Worm (Caenorhabditis elegans): ENCODE data around the gene wht-4.

wht-4 gene

ce11 chrII:3241842-3242241, 36.9 kb upstream of the wht-4 start:
- TF ChIP-seq Y55F3AM.14 (GFP tag; optimal IDR thresholded peaks at IDR 0.05) (no peak), alr-1 (tag; optimal IDR thresholded peaks at IDR 0.05) (no peak), zag-1 (tag; optimal IDR thresholded peaks at IDR 0.05) (no peak), nhr-23 (tag; optimal IDR thresholded peaks at IDR 0.05) (no peak), unc-55 (GFP tag; optimal IDR thresholded peaks at IDR 0.05) (no peak), lin-39 (tag; optimal IDR thresholded peaks at IDR 0.05) (no peak), crh-2 (tag; optimal IDR thresholded peaks at IDR 0.05) (no peak), sma-9 (GFP tag; optimal IDR thresholded peaks at IDR 0.05) (no peak), sma-9 (tag; optimal IDR thresholded peaks at IDR 0.05) (no peak), mdl-1 (tag; optimal IDR thresholded peaks at IDR 0.05) (no peak), lin-11 (tag; optimal IDR thresholded peaks at IDR 0.05) (no peak), blmp-1 (tag; optimal IDR thresholded peaks at IDR 0.05; ENCODE audit: insufficient read depth) (peak; percentile 9), nhr-6 (tag; optimal IDR thresholded peaks at IDR 0.05) (no peak), nhr-21 (tag; optimal IDR thresholded peaks at IDR 0.05) (peak; percentile 68), egl-27 (tag; optimal IDR thresholded peaks at IDR 0.05) (no peak)

DNA sequence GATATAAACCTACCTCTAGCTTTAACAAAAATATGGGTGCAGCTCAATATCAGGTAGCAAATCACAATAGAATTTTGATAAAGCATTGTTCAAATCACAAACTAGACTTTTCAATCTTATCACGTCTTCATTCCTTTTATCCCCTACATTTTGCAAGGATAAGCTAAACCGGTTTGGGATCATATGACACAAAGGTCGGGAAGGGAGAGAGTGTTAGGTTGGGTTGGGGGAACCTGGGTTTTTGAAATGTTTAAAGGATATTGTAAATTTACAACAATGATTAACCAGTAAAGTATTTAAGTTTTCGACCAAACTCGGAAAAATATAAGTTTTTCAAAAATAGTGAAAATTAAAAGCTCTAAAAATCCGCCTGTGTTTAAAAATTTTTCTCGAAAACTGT, 34.7 kb upstream of the wht-4 start, which contains the start of gene C17F4.12:
Gene C17F4.12 (minus strand): TSS at position 101 of the 400 bp plus-strand sequence.
- TF ChIP-seq sem-4 (tag; optimal IDR thresholded peaks at IDR 0.05): no peak
- TF ChIP-seq nhr-11 (tag; optimal IDR thresholded peaks at IDR 0.05): no peak
- TF ChIP-seq nhr-25 (tag; optimal IDR thresholded peaks at IDR 0.05): no peak
- no peak for TF ChIP-seq unc-62 (GFP tag; optimal IDR thresholded peaks at IDR 0.05)
- no peak for TF ChIP-seq peb-1 (tag; optimal IDR thresholded peaks at IDR 0.05)
- no peak for TF ChIP-seq nhr-21 (tag; optimal IDR thresholded peaks at IDR 0.05)
- no peak for TF ChIP-seq ceh-82 (tag; optimal IDR thresholded peaks at IDR 0.05)
- no peak for TF ChIP-seq ama-1 (optimal IDR thresholded peaks at IDR 0.05)
- no peak for TF ChIP-seq mdl-1 (tag; optimal IDR thresholded peaks at IDR 0.05)
- TF ChIP-seq nhr-23 (tag; optimal IDR thresholded peaks at IDR 0.05): no peak
- no peak for TF ChIP-seq fos-1 (tag; optimal IDR thresholded peaks at IDR 0.05)
- TF ChIP-seq elt-1 (tag; optimal IDR thresholded peaks at IDR 0.05): no peak
- TF ChIP-seq lin-11 (tag; optimal IDR thresholded peaks at IDR 0.05): no peak
- no peak for TF ChIP-seq aly-2 (tag; optimal IDR thresholded peaks at IDR 0.05)
- no peak for TF ChIP-seq gmeb-1 (tag; optimal IDR thresholded peaks at IDR 0.05)
- TF ChIP-seq ztf-1 (GFP tag; conservative IDR thresholded peaks at IDR 0.05): no peak
- no peak for TF ChIP-seq F13H6.1 (tag; optimal IDR thresholded peaks at IDR 0.05)

DNA sequence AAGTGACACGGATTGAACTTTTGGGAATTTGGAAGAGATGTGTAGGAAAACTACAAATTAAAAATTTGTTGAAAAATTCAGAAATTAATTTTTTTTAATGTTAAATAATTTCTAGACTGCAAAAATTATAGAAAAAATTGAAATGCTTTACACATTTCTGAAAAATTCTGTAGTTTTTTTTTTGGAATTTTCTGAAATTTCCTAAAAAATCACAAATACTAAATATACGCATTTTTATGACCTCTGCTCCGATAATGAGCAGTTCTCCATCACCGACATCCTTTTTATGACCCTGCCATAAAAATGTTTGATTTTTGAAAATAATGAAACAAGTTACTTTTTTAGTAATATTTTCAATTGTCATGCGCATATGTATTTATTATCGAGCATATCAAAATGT, 34.0 kb upstream of the wht-4 start:
- TF ChIP-seq Y55F3AM.14 (GFP tag; optimal IDR thresholded peaks at IDR 0.05) (no peak), ztf-1 (GFP tag; conservative IDR thresholded peaks at IDR 0.05) (no peak), mab-5 (tag; optimal IDR thresholded peaks at IDR 0.05) (no peak), nhr-129 (tag; optimal IDR thresholded peaks at IDR 0.05) (no peak), blmp-1 (tag; optimal IDR thresholded peaks at IDR 0.05; ENCODE audit: insufficient read depth) (no peak), egl-27 (tag; optimal IDR thresholded peaks at IDR 0.05) (no peak), nhr-12 (tag; optimal IDR thresholded peaks at IDR 0.05) (no peak), lin-13 (GFP tag; optimal IDR thresholded peaks at IDR 0.05) (peak; percentile 6), elt-3 (tag; optimal IDR thresholded peaks at IDR 0.05) (no peak), nhr-6 (tag; optimal IDR thresholded peaks at IDR 0.05) (no peak), unc-39 (tag; optimal IDR thresholded peaks at IDR 0.05) (no peak), fos-1 (tag; optimal IDR thresholded peaks at IDR 0.05) (peak; percentile 50), ZK546.5 (tag; optimal IDR thresholded peaks at IDR 0.05) (no peak)

DNA sequence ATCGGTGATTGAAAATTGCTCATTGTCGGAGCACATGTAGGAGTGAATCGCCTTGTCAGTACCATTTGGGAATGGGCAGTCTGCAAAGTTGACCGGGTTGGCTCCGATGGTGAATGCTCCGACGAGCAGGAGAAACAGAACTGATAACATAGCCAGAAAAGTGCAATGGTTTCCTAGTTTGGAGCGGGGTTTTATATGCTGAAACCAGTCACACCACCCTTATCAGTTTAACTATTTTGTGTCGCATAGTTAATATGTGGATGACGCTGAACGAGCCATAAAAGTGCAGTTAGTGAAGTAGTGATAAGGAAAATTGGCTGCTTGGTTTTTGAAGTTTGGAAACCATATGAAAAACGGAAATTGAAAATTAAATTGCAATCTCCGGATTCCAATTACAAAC, 32.9 kb upstream of the wht-4 start, which contains the start of gene C17F4.7:
Gene C17F4.7 (minus strand): TSS at position 180 of the 400 bp plus-strand sequence.
- no peak for TF ChIP-seq mab-5 (tag; optimal IDR thresholded peaks at IDR 0.05)
- no peak for TF ChIP-seq ceh-16 (tag; optimal IDR thresholded peaks at IDR 0.05)
- no peak for TF ChIP-seq skn-1 (tag; optimal IDR thresholded peaks at IDR 0.05)
- TF ChIP-seq unc-55 (GFP tag; optimal IDR thresholded peaks at IDR 0.05): no peak
- TF ChIP-seq gmeb-1 (tag; optimal IDR thresholded peaks at IDR 0.05): peak; percentile 29
- no peak for TF ChIP-seq nhr-12 (tag; optimal IDR thresholded peaks at IDR 0.05)
- TF ChIP-seq Y55F3AM.14 (GFP tag; optimal IDR thresholded peaks at IDR 0.05): no peak
- TF ChIP-seq C34F6.9 (tag; optimal IDR thresholded peaks at IDR 0.05): no peak
- no peak for TF ChIP-seq nhr-25 (tag; optimal IDR thresholded peaks at IDR 0.05)
- TF ChIP-seq egl-27 (tag; optimal IDR thresholded peaks at IDR 0.05): no peak
- no peak for TF ChIP-seq lin-39 (tag; optimal IDR thresholded peaks at IDR 0.05)
- no peak for TF ChIP-seq ZK546.5 (tag; optimal IDR thresholded peaks at IDR 0.05)
- TF ChIP-seq ama-1 (optimal IDR thresholded peaks at IDR 0.05): no peak
- TF ChIP-seq ceh-82 (tag; optimal IDR thresholded peaks at IDR 0.05): no peak
- peak; percentile 87 for TF ChIP-seq crh-2 (tag; optimal IDR thresholded peaks at IDR 0.05)
- TF ChIP-seq unc-62 (GFP tag; optimal IDR thresholded peaks at IDR 0.05): no peak
- no peak for TF ChIP-seq sem-4 (tag; optimal IDR thresholded peaks at IDR 0.05)
- peak; percentile 69 for TF ChIP-seq fos-1 (tag; optimal IDR thresholded peaks at IDR 0.05)
- TF ChIP-seq lin-11 (tag; optimal IDR thresholded peaks at IDR 0.05): no peak
- TF ChIP-seq F13H6.1 (tag; optimal IDR thresholded peaks at IDR 0.05): peak; percentile 2
- no peak for TF ChIP-seq lsy-2 (tag; optimal IDR thresholded peaks at IDR 0.05)
- no peak for TF ChIP-seq ztf-1 (GFP tag; conservative IDR thresholded peaks at IDR 0.05)
- TF ChIP-seq lin-13 (GFP tag; optimal IDR thresholded peaks at IDR 0.05): no peak
- TF ChIP-seq dmd-4 (tag; optimal IDR thresholded peaks at IDR 0.05): no peak
- no peak for TF ChIP-seq ztf-11 (tag; optimal IDR thresholded peaks at IDR 0.05)
- TF ChIP-seq snpc-4 (tag; optimal IDR thresholded peaks at IDR 0.05): no peak
- no peak for TF ChIP-seq unc-39 (tag; optimal IDR thresholded peaks at IDR 0.05)
- no peak for TF ChIP-seq aly-2 (tag; optimal IDR thresholded peaks at IDR 0.05)
- no peak for TF ChIP-seq ztf-4 (tag; optimal IDR thresholded peaks at IDR 0.05)
- TF ChIP-seq elt-3 (tag; optimal IDR thresholded peaks at IDR 0.05): no peak
- TF ChIP-seq nhr-10 (tag; optimal IDR thresholded peaks at IDR 0.05): no peak
- TF ChIP-seq mbf-1 (tag; optimal IDR thresholded peaks at IDR 0.05): no peak
- TF ChIP-seq nhr-237 (tag; optimal IDR thresholded peaks at IDR 0.05): no peak

Data from whole organism, L2 larva.